Worm (Caenorhabditis elegans) whole organism, L4 larva: Measurements from ENCODE around the gene F31E3.6.

ENCODE experiments used
- ctbp-1 ChIP-seq: fragments of 200-800 bp; sonication (Bioruptor generic); IDR thresholded peaks from 2 replicates; pipeline ENCODE4 v1.3.6; 2022; ENCODE audit warnings: missing genetic modification reagents, missing genetic modification characterization, missing compliant biosample characterization
- unc-62 ChIP-seq, 3 experiments: fragments of 150-350 bp in 1 of 3; sonication (generic microtip); optimal IDR thresholded peaks in 2 of 3; peaks in 1 of 3; 1 replicate in 1 of 3; 2 replicates in 2 of 3; lab custom pipeline; 2014 to 2017; ENCODE audit warnings: missing biosample characterization in 3 of 3, missing genetic modification characterization in 3 of 3, missing genetic modification reagents in 3 of 3, missing genotype in 1 of 3
- zag-1 ChIP-seq: fragments of 150-350 bp; optimal IDR thresholded peaks from 2 replicates; lab custom pipeline; 2014; ENCODE audit warnings: missing biosample characterization, missing genetic modification characterization

ce11 chrIII:6971662-6972284 is 10.1 kb upstream of the F31E3.6 start, which contains the start of the genes eef-1A.1 and rfc-4:
- no peak for TF ChIP-seq zag-1
- peak in 1 of 2 experiments; percentile 99 for TF ChIP-seq unc-62 (GFP tag; optimal IDR thresholded peaks at IDR 0.05 in 1 of 2; lab: Kevin White, UChicago)
- TF ChIP-seq unc-62 (tag; optimal IDR thresholded peaks at IDR 0.05; lab: Kevin White, UChicago), result no peak
- TF ChIP-seq ctbp-1 (GFP tag; lab: Robert Waterston, UW), result peak; percentile 78
